Worm (Caenorhabditis elegans) whole organism, late embryonic: ENCODE results near the gene ddn-2.

Source experiments
- ceh-19 ChIP-seq: fragments of 200-800 bp; sonication (Bioruptor generic); optimal IDR thresholded peaks from 2 replicates; lab custom pipeline; 2018; ENCODE audit warnings: mild to moderate bottlenecking, missing genetic modification characterization, missing compliant biosample characterization
- ceh-24 ChIP-seq: sonication (generic microtip); optimal IDR thresholded peaks from 2 replicates; lab custom pipeline; 2016; ENCODE audit warnings: mild to moderate bottlenecking, missing genetic modification characterization, missing compliant biosample characterization
- ceh-30 ChIP-seq: fragments of 150-350 bp; optimal IDR thresholded peaks from 2 replicates; lab custom pipeline; 2014; ENCODE audit warnings: missing biosample characterization, missing genetic modification characterization
- fkh-10 ChIP-seq: fragments of 150-350 bp; optimal IDR thresholded peaks from 2 replicates; lab custom pipeline; 2014; ENCODE audit warnings: missing biosample characterization, missing genetic modification reagents, missing genetic modification characterization
- pax-1 ChIP-seq: fragments of 150-350 bp; optimal IDR thresholded peaks from 2 replicates; lab custom pipeline; 2014; ENCODE audit warnings: missing biosample characterization, missing genetic modification characterization
- pha-2 ChIP-seq: sonication (generic microtip); optimal IDR thresholded peaks from 2 replicates; lab custom pipeline; 2017; ENCODE audit warnings: mild to moderate bottlenecking, missing genetic modification characterization, missing compliant biosample characterization
- sox-2 ChIP-seq: fragments of 200-800 bp; sonication (Bioruptor generic); IDR thresholded peaks from 2 replicates; pipeline ENCODE4 v1.3.6; 2022; ENCODE audit warnings: missing genetic modification reagents, missing genetic modification characterization, missing compliant biosample characterization

- TF ChIP-seq ceh-19 (GFP tag; lab: Kevin White, UChicago) (no peak), pax-1 (tag; lab: Kevin White, UChicago) (no peak), ceh-30 (tag; lab: Kevin White, UChicago) (no peak), fkh-10 (GFP tag; lab: Kevin White, UChicago) (no peak), sox-2 (no peak), ceh-24 (tag; lab: Kevin White, UChicago) (no peak), pha-2 (no peak)
These were observed 13.7 kb upstream of the ddn-2 start, which contains the start of the genes clec-62 and clec-63 for ce11 chrII:12895078-12895670.
